Worm (Caenorhabditis elegans) whole organism, L2 larva: ENCODE measurements around the gene fbxb-45.

Source experiments
- fos-1 ChIP-seq: fragments of 150-350 bp; optimal IDR thresholded peaks from 2 replicates; lab custom pipeline; 2014; ENCODE audit warnings: missing biosample characterization, missing genetic modification characterization
- lin-11 ChIP-seq: fragments of 150-350 bp; sonication (generic microtip); optimal IDR thresholded peaks from 2 replicates; lab custom pipeline; 2014; ENCODE audit warnings: missing biosample characterization, missing genetic modification characterization, inconsistent platforms, mixed read lengths
- nhr-6 ChIP-seq: fragments of 150-350 bp; optimal IDR thresholded peaks from 2 replicates; lab custom pipeline; 2014; ENCODE audit warnings: missing biosample characterization, missing genetic modification characterization
- nhr-77 ChIP-seq: fragments of 150-350 bp; optimal IDR thresholded peaks from 2 replicates; lab custom pipeline; 2014; ENCODE audit warnings: missing biosample characterization, missing genetic modification characterization

DNA sequence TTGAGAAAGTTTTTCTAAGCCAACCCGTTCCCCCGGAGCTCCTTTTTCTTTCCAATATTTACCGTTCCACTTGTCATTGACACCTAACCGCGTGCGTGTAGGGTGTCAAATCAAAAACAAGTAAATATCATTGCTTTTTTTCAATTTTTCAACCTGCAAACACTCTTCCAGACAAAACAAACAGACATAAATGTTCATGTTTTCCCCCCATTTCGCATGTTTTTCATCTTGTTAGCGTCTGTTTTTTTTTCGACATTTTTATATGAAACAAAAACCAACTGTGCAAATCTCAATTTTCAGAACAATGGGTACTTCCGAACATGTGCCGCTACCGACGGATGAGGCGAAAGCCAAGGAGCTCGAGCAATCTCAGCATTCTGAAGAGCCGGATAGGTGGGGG lies 47.9 kb upstream of the fbxb-45 start, which contains the start of gene snf-3:
- TF ChIP-seq nhr-77 (tag; lab: Kevin White, UChicago) = no peak
- TF ChIP-seq lin-11 (tag; lab: Kevin White, UChicago) = no peak
- no peak for TF ChIP-seq nhr-6 (tag; lab: Kevin White, UChicago)
- TF ChIP-seq fos-1 (tag; lab: Kevin White, UChicago) = no peak
